Worm (Caenorhabditis elegans) whole organism, L4 larva: ENCODE data around the gene C44B11.6.

Source experiments
- D1046.2 ChIP-seq: fragments of 200-800 bp; sonication (Bioruptor generic); IDR thresholded peaks from 2 replicates; pipeline ENCODE4 v1.3.6; 2022; ENCODE audit warnings: missing genetic modification characterization, missing compliant biosample characterization
- F26F4.8 ChIP-seq: fragments of 200-800 bp; sonication (Bioruptor generic); conservative IDR thresholded peaks from 2 replicates; pipeline ENCODE4 v1.3.6; 2022; ENCODE audit warnings: missing genetic modification characterization, missing compliant biosample characterization
- F37D6.2 ChIP-seq: sonication (generic microtip); optimal IDR thresholded peaks from 2 replicates; lab custom pipeline; 2016; ENCODE audit warnings: mild to moderate bottlenecking, missing genetic modification characterization, missing compliant biosample characterization
- F44E2.7 ChIP-seq: fragments of 200-800 bp; sonication (Bioruptor generic); IDR thresholded peaks from 2 replicates; pipeline ENCODE4 v2.1.2; 2022; ENCODE audit warnings: missing genetic modification characterization, missing compliant biosample characterization
- T20F7.1 ChIP-seq: fragments of 200-800 bp; sonication (Bioruptor generic); optimal IDR thresholded peaks from 2 replicates; lab custom pipeline; 2018; ENCODE audit warnings: mild to moderate bottlenecking, missing genetic modification characterization, missing compliant biosample characterization
- Y105C5A.15 ChIP-seq: fragments of 200-800 bp; sonication (Bioruptor generic); IDR thresholded peaks from 2 replicates; pipeline ENCODE4 v1.3.6; 2022; ENCODE audit warnings: missing genetic modification characterization, missing compliant biosample characterization
- Y5F2A.4 ChIP-seq: fragments of 200-800 bp; sonication (Bioruptor generic); optimal IDR thresholded peaks from 2 replicates; lab custom pipeline; 2018; ENCODE audit warnings: mild to moderate bottlenecking, missing genetic modification characterization, missing compliant biosample characterization
- ZK337.2 ChIP-seq: fragments of 200-800 bp; sonication (Bioruptor generic); IDR thresholded peaks from 2 replicates; pipeline ENCODE4 v1.3.6; 2022; ENCODE audit warnings: missing genetic modification reagents, missing genetic modification characterization, missing compliant biosample characterization
- ZK546.5 ChIP-seq, 2 experiments: sonication (generic microtip); optimal IDR thresholded peaks; 2 replicates each; lab custom pipeline; 2017; ENCODE audit warnings: missing biosample characterization in 2 of 2, missing genetic modification characterization in 2 of 2
- arid-1 ChIP-seq: fragments of 200-800 bp; sonication (Bioruptor generic); conservative IDR thresholded peaks from 2 replicates; pipeline ENCODE4 v1.3.6; 2022; ENCODE audit warnings: missing genetic modification reagents, missing genetic modification characterization, missing compliant biosample characterization
- ceh-28 ChIP-seq: fragments of 150-350 bp; optimal IDR thresholded peaks from 2 replicates; lab custom pipeline; 2014; ENCODE audit warnings: missing biosample characterization, missing genetic modification reagents, missing genetic modification characterization
- ceh-44 ChIP-seq: fragments of 200-800 bp; sonication (Bioruptor generic); IDR thresholded peaks from 2 replicates; pipeline ENCODE4 v1.3.6; 2022; ENCODE audit warnings: missing genetic modification reagents, missing genetic modification characterization, missing compliant biosample characterization
- ceh-62 ChIP-seq: sonication (generic microtip); optimal IDR thresholded peaks from 2 replicates; lab custom pipeline; 2017; ENCODE audit warnings: missing biosample characterization, missing genetic modification characterization
- ceh-82 ChIP-seq: sonication (generic microtip); optimal IDR thresholded peaks from 2 replicates; lab custom pipeline; 2017; ENCODE audit warnings: missing biosample characterization, missing genetic modification characterization
- ces-1 ChIP-seq: fragments of 150-350 bp; sonication (generic microtip); optimal IDR thresholded peaks from 4 replicates; lab custom pipeline; 2014; ENCODE audit warnings: missing biosample characterization, missing genetic modification reagents, missing genetic modification characterization
- daf-19 ChIP-seq: fragments of 200-800 bp; sonication (Bioruptor generic); conservative IDR thresholded peaks from 2 replicates; pipeline ENCODE4 v1.3.6; 2022; ENCODE audit warnings: missing genetic modification characterization, missing compliant biosample characterization
- dmd-6 ChIP-seq: fragments of 200-800 bp; sonication (Bioruptor generic); IDR thresholded peaks from 2 replicates; pipeline ENCODE4 v1.3.6; 2022; ENCODE audit warnings: missing genetic modification reagents, missing genetic modification characterization, missing compliant biosample characterization
- dpl-1 ChIP-seq: fragments of 150-350 bp; optimal IDR thresholded peaks from 2 replicates; lab custom pipeline; 2014; ENCODE audit warnings: missing biosample characterization, missing genetic modification reagents, missing genetic modification characterization
- duxl-1 ChIP-seq: sonication (generic microtip); optimal IDR thresholded peaks from 2 replicates; lab custom pipeline; 2016; ENCODE audit warnings: mild to moderate bottlenecking, missing genetic modification characterization, moderate library complexity, missing compliant biosample characterization; ENCODE audit not compliant: poor library complexity
- egl-27 ChIP-seq: sonication (generic microtip); optimal IDR thresholded peaks from 3 replicates; lab custom pipeline; 2017; ENCODE audit warnings: missing biosample characterization, missing genetic modification reagents, missing genetic modification characterization
- egl-43 ChIP-seq: fragments of 200-800 bp; sonication (Bioruptor generic); IDR thresholded peaks from 2 replicates; pipeline ENCODE4 v1.3.6; 2022; ENCODE audit warnings: missing genetic modification reagents, missing genetic modification characterization, missing compliant biosample characterization
- fos-1 ChIP-seq: fragments of 150-350 bp; optimal IDR thresholded peaks from 2 replicates; lab custom pipeline; 2014; ENCODE audit warnings: missing biosample characterization, missing genetic modification characterization
- gei-8 ChIP-seq: fragments of 200-800 bp; sonication (Bioruptor generic); optimal IDR thresholded peaks from 2 replicates; lab custom pipeline; 2018; ENCODE audit warnings: mild to moderate bottlenecking, missing genetic modification characterization, missing compliant biosample characterization
- hif-1 ChIP-seq, 2 experiments: sonication (generic microtip); optimal IDR thresholded peaks; 2 replicates each; lab custom pipeline; 2016 to 2017; ENCODE audit warnings: missing compliant biosample characterization in 2 of 2, missing genetic modification characterization in 2 of 2, missing genetic modification reagents in 2 of 2, missing genotype in 2 of 2, mild to moderate bottlenecking in 1 of 2
- hlh-11 ChIP-seq: fragments of 200-800 bp; sonication (Bioruptor generic); optimal IDR thresholded peaks from 2 replicates; lab custom pipeline; 2018; ENCODE audit warnings: mild to moderate bottlenecking, missing genetic modification characterization, missing compliant biosample characterization
- jun-1 ChIP-seq: fragments of 150-350 bp; optimal IDR thresholded peaks from 2 replicates; lab custom pipeline; 2014; ENCODE audit warnings: missing biosample characterization, missing genetic modification reagents, missing genetic modification characterization
- lin-1 ChIP-seq: fragments of 200-800 bp; sonication (Bioruptor generic); IDR thresholded peaks from 2 replicates; pipeline ENCODE4 v1.3.6; 2022; ENCODE audit warnings: missing genetic modification reagents, missing genetic modification characterization, missing compliant biosample characterization
- lin-13 ChIP-seq: fragments of 150-350 bp; optimal IDR thresholded peaks from 2 replicates; lab custom pipeline; 2014; ENCODE audit warnings: missing biosample characterization, missing genetic modification reagents, missing genetic modification characterization
- lin-29 ChIP-seq: fragments of 200-800 bp; sonication (Bioruptor generic); IDR thresholded peaks from 2 replicates; pipeline ENCODE4 v1.3.6; 2022; ENCODE audit warnings: missing genetic modification reagents, missing genetic modification characterization, missing compliant biosample characterization
- lin-38 ChIP-seq: fragments of 200-800 bp; sonication (Bioruptor generic); IDR thresholded peaks from 2 replicates; pipeline ENCODE4 v1.3.6; 2022; ENCODE audit warnings: missing genetic modification reagents, missing genetic modification characterization, missing compliant biosample characterization
- lin-39 ChIP-seq: fragments of 150-350 bp; optimal IDR thresholded peaks from 2 replicates; lab custom pipeline; 2014; ENCODE audit warnings: missing biosample characterization, missing genetic modification reagents, missing genetic modification characterization
- lir-3 ChIP-seq: sonication (generic microtip); optimal IDR thresholded peaks from 2 replicates; lab custom pipeline; 2016; ENCODE audit warnings: mild to moderate bottlenecking, missing genetic modification characterization, missing compliant biosample characterization
- lsy-2 ChIP-seq, 2 experiments: fragments of 150-350 bp in 1 of 2; sonication (generic microtip) in 1 of 2; optimal IDR thresholded peaks; 2 replicates each; lab custom pipeline; 2014 to 2017; ENCODE audit warnings: missing biosample characterization in 2 of 2, missing genetic modification characterization in 2 of 2
- mdl-1 ChIP-seq, 2 experiments: fragments of 150-350 bp in 1 of 2; sonication (generic microtip) in 1 of 2; optimal IDR thresholded peaks; 2 replicates each; lab custom pipeline; 2014 to 2017; ENCODE audit warnings: missing biosample characterization in 2 of 2, missing genetic modification characterization in 2 of 2
- mdt-29 ChIP-seq: fragments of 200-800 bp; sonication (Bioruptor generic); IDR thresholded peaks from 2 replicates; pipeline ENCODE4 v1.3.6; 2022; ENCODE audit warnings: missing genetic modification reagents, missing genetic modification characterization, missing compliant biosample characterization
- mxl-2 ChIP-seq: fragments of 200-800 bp; sonication (Bioruptor generic); conservative IDR thresholded peaks from 2 replicates; pipeline ENCODE4 v1.3.6; 2022; ENCODE audit warnings: missing genetic modification reagents, missing genetic modification characterization, missing compliant biosample characterization
- mxl-3 ChIP-seq: fragments of 200-800 bp; sonication (Bioruptor generic); optimal IDR thresholded peaks from 2 replicates; lab custom pipeline; 2018; ENCODE audit warnings: mild to moderate bottlenecking, missing genetic modification characterization, missing compliant biosample characterization
- nhr-10 ChIP-seq: fragments of 150-350 bp; optimal IDR thresholded peaks from 2 replicates; lab custom pipeline; 2014; ENCODE audit warnings: missing biosample characterization, missing genetic modification characterization
- nhr-102 ChIP-seq: sonication (generic microtip); optimal IDR thresholded peaks from 2 replicates; lab custom pipeline; 2016; ENCODE audit warnings: mild to moderate bottlenecking, missing genetic modification characterization, moderate library complexity, missing compliant biosample characterization
- nhr-111 ChIP-seq: fragments of 200-800 bp; sonication (Bioruptor generic); optimal IDR thresholded peaks from 2 replicates; lab custom pipeline; 2018; ENCODE audit warnings: mild to moderate bottlenecking, missing genetic modification characterization, missing compliant biosample characterization
- nhr-28 ChIP-seq: fragments of 150-350 bp; optimal IDR thresholded peaks from 2 replicates; lab custom pipeline; 2014; ENCODE audit warnings: missing biosample characterization, missing genetic modification characterization
- nhr-41 ChIP-seq: fragments of 200-800 bp; sonication (Bioruptor generic); IDR thresholded peaks from 2 replicates; pipeline ENCODE4 v1.3.6; 2022; ENCODE audit warnings: missing genetic modification reagents, missing genetic modification characterization, missing compliant biosample characterization
- nhr-6 ChIP-seq: fragments of 150-350 bp; optimal IDR thresholded peaks from 2 replicates; lab custom pipeline; 2014; ENCODE audit warnings: missing biosample characterization, missing genetic modification characterization
- pha-4 ChIP-seq, 2 experiments: fragments of 150-350 bp in 1 of 2; fragments of 200-800 bp in 1 of 2; sonication (Bioruptor generic) in 1 of 2; IDR thresholded peaks in 1 of 2; optimal IDR thresholded peaks in 1 of 2; 2 replicates each; pipeline versions ENCODE4 v1.3.6 to Lab custom; 2014 to 2022; ENCODE audit warnings: missing genetic modification characterization in 2 of 2, missing genetic modification reagents in 2 of 2, missing biosample characterization in 1 of 2, missing compliant biosample characterization in 1 of 2
- rbr-2 ChIP-seq: sonication (generic microtip); optimal IDR thresholded peaks from 2 replicates; lab custom pipeline; 2016; ENCODE audit warnings: missing genotype, missing genetic modification characterization, missing compliant biosample characterization
- set-16 ChIP-seq: fragments of 200-800 bp; sonication (Bioruptor generic); IDR thresholded peaks from 2 replicates; pipeline ENCODE4 v1.3.6; 2022; ENCODE audit warnings: missing genetic modification reagents, missing genetic modification characterization, missing compliant biosample characterization
- unc-62 ChIP-seq, 3 experiments: fragments of 150-350 bp in 1 of 3; sonication (generic microtip); optimal IDR thresholded peaks in 2 of 3; peaks in 1 of 3; 1 replicate in 1 of 3; 2 replicates in 2 of 3; lab custom pipeline; 2014 to 2017; ENCODE audit warnings: missing biosample characterization in 3 of 3, missing genetic modification characterization in 3 of 3, missing genetic modification reagents in 3 of 3, missing genotype in 1 of 3
- zag-1 ChIP-seq: fragments of 150-350 bp; optimal IDR thresholded peaks from 2 replicates; lab custom pipeline; 2014; ENCODE audit warnings: missing biosample characterization, missing genetic modification characterization
- zfp-3 ChIP-seq: fragments of 200-800 bp; sonication (Bioruptor generic); conservative IDR thresholded peaks from 2 replicates; pipeline ENCODE4 v1.3.6; 2022; ENCODE audit warnings: missing genetic modification reagents, missing genetic modification characterization, missing compliant biosample characterization
- zip-11 ChIP-seq: fragments of 200-800 bp; sonication (Bioruptor generic); IDR thresholded peaks from 2 replicates; pipeline ENCODE4 v1.3.6; 2022; ENCODE audit warnings: missing genetic modification characterization, missing compliant biosample characterization
- ztf-11 ChIP-seq: fragments of 150-350 bp; optimal IDR thresholded peaks from 2 replicates; lab custom pipeline; 2014; ENCODE audit warnings: missing biosample characterization, missing genetic modification characterization

The C44B11.6 gene

DNA sequence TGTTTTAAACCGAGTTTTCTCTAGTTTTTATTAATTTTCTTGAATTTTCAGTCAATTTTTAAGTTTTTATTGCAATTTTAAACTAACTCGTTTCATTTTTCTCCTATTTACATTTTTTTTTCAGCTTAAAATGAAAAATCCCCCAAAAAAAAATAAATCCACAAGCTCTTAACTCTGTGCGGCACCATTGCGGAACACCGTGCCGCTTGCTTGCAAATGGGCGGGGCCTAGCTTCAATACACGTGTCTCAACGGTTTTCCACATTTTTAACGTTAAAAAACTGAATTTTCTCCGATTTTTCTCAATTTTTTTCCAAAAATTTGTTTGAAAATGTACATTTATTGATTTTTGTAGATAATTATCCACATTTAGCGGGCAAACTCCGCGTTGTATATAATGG, 22.0 kb downstream of the C44B11.6 start, which contains the start of gene R148.3:
Gene R148.3 (plus strand): TSS at position 347 of the 400 bp plus-strand sequence.
- no peak for TF ChIP-seq lin-29
- TF ChIP-seq jun-1 (tag; lab: Kevin White, UChicago): no peak
- no peak for TF ChIP-seq D1046.2 (GFP tag; lab: Robert Waterston, UW)
- TF ChIP-seq mdt-29 (GFP tag; lab: Robert Waterston, UW): no peak
- TF ChIP-seq hif-1 (tag; optimal IDR thresholded peaks at IDR 0.05; lab: Kevin White, UChicago): peak in 1 of 2 experiments; percentile 27
- TF ChIP-seq nhr-28 (tag; lab: Kevin White, UChicago): no peak
- TF ChIP-seq F44E2.7 (GFP tag; lab: Robert Waterston, UW): no peak
- no peak for TF ChIP-seq set-16
- TF ChIP-seq ztf-11 (tag; lab: Kevin White, UChicago): no peak
- peak; percentile 8 for TF ChIP-seq nhr-102 (tag; lab: Kevin White, UChicago)
- TF ChIP-seq ceh-44 (GFP tag; lab: Robert Waterston, UW): no peak
- no peak for TF ChIP-seq nhr-111 (GFP tag; lab: Kevin White, UChicago)
- no peak for TF ChIP-seq ces-1 (GFP tag; lab: Kevin White, UChicago)
- TF ChIP-seq rbr-2 (tag; lab: Kevin White, UChicago): no peak
- TF ChIP-seq dpl-1 (GFP tag; lab: Kevin White, UChicago): peak; percentile 38
- TF ChIP-seq mxl-2 (GFP tag; lab: Robert Waterston, UW): no peak
- TF ChIP-seq unc-62 (GFP tag; optimal IDR thresholded peaks at IDR 0.05 in 1 of 2; lab: Kevin White, UChicago): no peak
- TF ChIP-seq unc-62 (tag; optimal IDR thresholded peaks at IDR 0.05; lab: Kevin White, UChicago): no peak
- TF ChIP-seq ZK546.5 (tag; optimal IDR thresholded peaks at IDR 0.05; lab: Kevin White, UChicago): no peak
- TF ChIP-seq zag-1 (tag; lab: Kevin White, UChicago): no peak
- TF ChIP-seq F37D6.2 (tag; lab: Kevin White, UChicago): no peak
- TF ChIP-seq ceh-62 (tag; lab: Kevin White, UChicago): no peak
- TF ChIP-seq egl-43 (GFP tag; lab: Robert Waterston, UW): no peak
- TF ChIP-seq mxl-3 (GFP tag; lab: Kevin White, UChicago): peak; percentile 92
- no peak for TF ChIP-seq nhr-6 (tag; lab: Kevin White, UChicago)
- no peak for TF ChIP-seq nhr-10 (tag; lab: Kevin White, UChicago)
- no peak for TF ChIP-seq gei-8 (GFP tag; lab: Kevin White, UChicago)
- no peak for TF ChIP-seq dmd-6 (GFP tag; lab: Robert Waterston, UW)
- peak in 1 of 2 experiments; percentile 49 for TF ChIP-seq lsy-2 (tag; optimal IDR thresholded peaks at IDR 0.05; lab: Kevin White, UChicago)
- no peak for TF ChIP-seq F26F4.8
- no peak for TF ChIP-seq lin-39 (tag; lab: Kevin White, UChicago)
- no peak for TF ChIP-seq nhr-41 (GFP tag; lab: Robert Waterston, UW)
- peak; percentile 15 for TF ChIP-seq hlh-11 (tag; lab: Kevin White, UChicago)
- TF ChIP-seq lin-38 (GFP tag; lab: Robert Waterston, UW): peak; percentile 68
- TF ChIP-seq daf-19 (GFP tag; lab: Robert Waterston, UW): no peak
- peak; percentile 42 for TF ChIP-seq duxl-1 (tag; lab: Kevin White, UChicago)
- no peak for TF ChIP-seq ceh-82 (tag; lab: Kevin White, UChicago)
- TF ChIP-seq Y105C5A.15 (GFP tag; lab: Robert Waterston, UW): no peak
- peak; percentile 69 to 83 for TF ChIP-seq mdl-1 (tag; optimal IDR thresholded peaks at IDR 0.05; lab: Kevin White, UChicago)
- no peak for TF ChIP-seq lir-3 (tag; lab: Kevin White, UChicago)
- TF ChIP-seq fos-1 (tag; lab: Kevin White, UChicago): no peak
- no peak for TF ChIP-seq T20F7.1 (GFP tag; lab: Kevin White, UChicago)
- TF ChIP-seq lin-1 (GFP tag; lab: Robert Waterston, UW): no peak
- TF ChIP-seq zfp-3: no peak
- TF ChIP-seq zip-11: no peak
- TF ChIP-seq arid-1: 0 out of 2 replicates have a peak, but pooled peaks have one; percentile 40
- no peak for TF ChIP-seq Y5F2A.4 (GFP tag; lab: Kevin White, UChicago)
- peak; percentile 53; the same call in 1 of the 2 replicates for TF ChIP-seq pha-4 (GFP tag; IDR thresholded peaks at IDR 0.05; lab: Robert Waterston, UW)
- no peak for TF ChIP-seq pha-4 (tag; optimal IDR thresholded peaks at IDR 0.05; lab: Kevin White, UChicago)
- no peak for TF ChIP-seq ceh-28 (tag; lab: Kevin White, UChicago)
- no peak for TF ChIP-seq ZK337.2 (GFP tag; lab: Robert Waterston, UW)
- TF ChIP-seq egl-27 (tag; lab: Kevin White, UChicago): no peak
- peak; percentile 50 for TF ChIP-seq lin-13 (GFP tag; lab: Kevin White, UChicago)
